Fruit fly (Drosophila melanogaster): ENCODE data around the gene Usp10.

Usp10 gene

DNA sequence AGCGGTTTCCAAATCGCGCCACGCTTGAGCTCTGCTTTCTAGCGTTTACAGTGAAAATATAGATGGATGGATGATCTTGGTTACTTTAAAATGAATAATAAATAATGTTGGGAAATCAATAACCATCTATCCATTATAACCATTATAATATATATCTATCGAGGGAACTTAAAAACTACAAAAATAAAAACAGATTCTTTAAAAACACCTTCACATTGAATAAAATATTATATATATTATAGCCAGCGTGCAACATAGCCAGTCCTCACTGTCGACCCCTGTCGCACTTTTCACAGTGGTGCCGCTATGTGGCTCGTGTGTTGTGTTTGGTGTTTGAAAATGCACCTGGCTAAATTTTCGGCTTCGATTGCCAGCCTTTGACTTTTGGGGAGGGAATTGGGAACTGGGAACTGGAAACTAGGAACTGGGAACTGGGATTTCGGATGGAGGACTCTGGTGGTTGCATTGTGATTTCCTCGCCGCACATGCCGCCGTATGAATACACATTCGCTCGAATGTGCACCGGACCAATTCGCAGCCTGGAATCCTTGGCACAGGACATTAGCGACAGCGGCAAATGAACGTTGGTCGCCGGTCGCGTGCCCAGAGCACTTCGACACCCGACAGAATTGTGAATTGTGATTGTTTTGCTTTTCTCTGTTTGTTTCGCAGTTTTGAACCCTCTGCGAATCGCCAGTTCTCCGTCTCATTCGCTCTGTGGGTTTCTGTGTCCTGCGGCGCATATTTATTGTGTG lies 33.5 kb downstream of the Usp10 start:
- no peak for TF ChIP-seq CG12605 (GFP tag; IDR thresholded peaks at IDR 0.05)
- TF ChIP-seq CG8159 (tag; optimal IDR thresholded peaks at IDR 0.05), result peak; percentile 36
- TF ChIP-seq gl (tag; optimal IDR thresholded peaks at IDR 0.05), result no peak
- TF ChIP-seq CG15710 (tag; optimal IDR thresholded peaks at IDR 0.05), result peak; percentile 16
- TF ChIP-seq Snoo (tag; optimal IDR thresholded peaks at IDR 0.05), result peak; percentile 1
- no peak for TF ChIP-seq EcR (GFP tag; optimal IDR thresholded peaks at IDR 0.05)

DNA sequence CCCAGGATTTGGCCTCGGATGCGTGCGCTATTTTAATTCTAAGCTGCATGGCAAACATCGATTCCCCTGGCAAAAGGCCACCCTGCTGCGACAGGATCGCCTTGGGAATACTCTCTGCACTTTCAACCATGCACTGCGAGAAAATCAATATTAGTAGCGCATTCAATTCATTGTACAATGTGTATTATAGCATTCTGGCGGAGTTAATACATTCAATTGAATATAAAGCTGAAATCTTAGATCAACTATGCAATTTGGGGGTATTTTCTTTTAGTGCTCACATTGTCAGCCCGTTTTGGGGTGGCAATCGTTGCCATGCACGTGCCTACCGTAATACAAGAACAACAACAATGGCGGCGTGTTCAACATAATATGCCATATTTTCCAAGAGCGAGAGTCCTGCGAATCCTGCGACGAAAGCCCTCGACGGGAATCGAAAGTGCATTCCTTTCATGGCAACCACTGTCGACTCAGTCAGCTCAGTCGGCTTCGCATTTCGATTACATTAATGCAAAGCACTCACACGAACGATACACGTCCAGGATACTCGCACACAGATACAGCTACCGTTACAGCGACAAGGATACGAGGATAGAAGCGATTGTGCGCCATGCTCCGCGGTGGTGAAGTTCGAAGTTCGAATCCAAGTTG lies 36.1 kb downstream of the Usp10 start:
- TF ChIP-seq CG32121 (GFP tag; IDR thresholded peaks at IDR 0.05), result no peak
- no peak for TF ChIP-seq Ets98B (GFP tag; IDR thresholded peaks at IDR 0.05)
- TF ChIP-seq Pif1A (GFP tag; optimal IDR thresholded peaks at IDR 0.05), result peak; percentile 21
- no peak for TF ChIP-seq CG13204 (GFP tag; optimal IDR thresholded peaks at IDR 0.05)
- TF ChIP-seq CG34367 (tag; optimal IDR thresholded peaks at IDR 0.05), result peak; percentile 12
- TF ChIP-seq CG14655 (GFP tag; optimal IDR thresholded peaks at IDR 0.05), result peak; percentile 6
- peak; percentile 34 for TF ChIP-seq CG9948 (tag; optimal IDR thresholded peaks at IDR 0.05)
- 0 out of 3 replicates have a peak, but pooled peaks have one; percentile 20 for TF ChIP-seq fd96Ca (GFP tag; IDR thresholded peaks at IDR 0.05)
- peak; percentile 61 for TF ChIP-seq CG8159 (tag; optimal IDR thresholded peaks at IDR 0.05)
- no peak for TF ChIP-seq CG10348 (GFP tag; IDR thresholded peaks at IDR 0.05)
- TF ChIP-seq CG4496 (GFP tag; IDR thresholded peaks at IDR 0.05), result no peak
- peak; percentile 35 for TF ChIP-seq Snoo (tag; optimal IDR thresholded peaks at IDR 0.05)
- TF ChIP-seq D1 (tag; optimal IDR thresholded peaks at IDR 0.05), result no peak
- TF ChIP-seq CG8301 (tag; optimal IDR thresholded peaks at IDR 0.05), result no peak
- TF ChIP-seq CG17806 (tag; optimal IDR thresholded peaks at IDR 0.05), result peak; percentile 22
- no peak for TF ChIP-seq Pif1B (GFP tag; optimal IDR thresholded peaks at IDR 0.05)
- TF ChIP-seq rn (GFP tag; IDR thresholded peaks at IDR 0.05), result no peak
- peak; percentile 45 for TF ChIP-seq CG15710 (tag; optimal IDR thresholded peaks at IDR 0.05)

DNA sequence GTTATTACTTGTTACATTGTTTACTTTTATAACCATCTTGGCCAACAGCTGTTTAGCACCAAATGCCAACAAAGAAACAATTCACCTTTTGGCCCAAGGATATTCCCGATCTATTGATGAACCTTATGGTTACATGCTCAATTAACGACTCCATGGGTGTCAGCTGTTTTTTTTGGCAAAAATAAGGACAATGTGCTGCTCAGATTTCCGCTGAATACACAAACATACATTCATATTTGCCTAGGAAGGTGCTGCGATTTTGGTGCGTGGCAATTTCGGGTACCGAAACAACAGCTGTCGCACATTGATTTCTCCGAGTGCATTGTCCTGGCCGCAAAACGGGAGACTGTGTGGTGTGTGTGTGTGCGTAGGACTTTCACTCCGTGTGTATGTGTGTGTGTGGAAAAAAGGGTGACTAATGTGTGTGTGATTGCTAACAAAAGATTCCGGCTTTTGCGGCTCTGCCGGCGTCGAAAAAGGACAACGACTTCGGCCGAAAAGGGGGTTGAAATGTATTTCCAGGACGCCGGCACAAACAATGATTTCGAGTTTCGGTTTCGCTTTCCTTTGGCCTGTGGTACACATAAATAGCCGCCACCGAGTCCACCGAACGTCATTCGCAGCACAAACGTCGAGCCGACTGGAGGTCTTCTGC lies 36.9 kb downstream of the Usp10 start, which contains the start of gene nerfin-1:
TSS of gene nerfin-1 (plus strand) at position 605 of the 655 bp plus-strand sequence.
- TF ChIP-seq Snoo (tag; optimal IDR thresholded peaks at IDR 0.05) (no peak), rn (GFP tag; IDR thresholded peaks at IDR 0.05) (no peak), CG9948 (tag; optimal IDR thresholded peaks at IDR 0.05) (no peak), fd96Ca (GFP tag; IDR thresholded peaks at IDR 0.05) (no peak), CG4496 (GFP tag; IDR thresholded peaks at IDR 0.05) (no peak), CG8159 (tag; optimal IDR thresholded peaks at IDR 0.05) (peak; percentile 41), EcR (GFP tag; optimal IDR thresholded peaks at IDR 0.05) (peak; percentile 21), CG34367 (tag; optimal IDR thresholded peaks at IDR 0.05) (no peak)

DNA sequence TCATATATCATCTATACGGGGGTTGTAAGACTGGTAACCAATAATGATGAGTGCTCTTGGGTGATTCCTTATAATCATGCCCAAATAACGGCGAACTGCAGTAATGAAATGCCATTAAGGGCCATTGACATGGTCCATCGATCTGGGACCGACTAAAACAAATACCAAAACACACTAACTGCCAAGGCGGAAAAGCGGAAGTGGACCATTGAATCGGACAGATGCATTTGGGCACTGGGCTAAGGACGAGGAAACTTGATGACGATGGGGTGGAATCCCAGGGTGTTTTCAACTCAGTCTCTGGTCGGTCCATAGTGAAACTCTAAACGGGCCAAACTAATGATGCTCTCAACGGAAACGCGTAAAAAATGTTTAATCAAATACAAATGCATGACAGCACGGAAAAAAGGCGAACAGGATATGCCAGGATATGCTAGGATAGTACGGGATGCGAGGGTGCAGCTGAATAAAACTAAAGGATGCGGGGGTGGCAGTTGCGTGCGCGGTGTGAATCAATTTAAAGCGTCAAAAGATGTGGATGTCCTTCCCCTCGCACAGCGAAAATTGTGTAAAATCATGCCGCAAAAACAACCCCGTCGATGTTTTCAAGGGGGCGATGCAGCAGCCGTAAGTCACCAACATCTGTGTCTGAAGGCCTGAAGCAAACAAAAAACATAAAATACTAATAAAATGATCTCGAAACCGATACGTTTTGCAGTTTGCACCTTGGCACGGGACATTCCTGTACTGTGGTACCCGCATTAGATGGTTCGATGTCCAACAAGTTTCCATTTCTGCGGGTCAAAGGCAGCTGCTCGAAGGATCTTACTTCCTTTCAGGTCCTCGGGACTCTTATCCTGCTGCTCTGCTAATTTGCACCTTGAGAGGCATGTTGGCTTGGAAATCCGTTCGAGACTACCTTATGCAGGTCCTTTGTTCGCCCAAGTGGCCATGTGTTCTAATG lies 41.0 kb downstream of the Usp10 start:
- TF ChIP-seq rn (GFP tag; IDR thresholded peaks at IDR 0.05) (no peak), CG13204 (GFP tag; optimal IDR thresholded peaks at IDR 0.05) (no peak), Ets98B (GFP tag; IDR thresholded peaks at IDR 0.05) (no peak), CG12605 (GFP tag; IDR thresholded peaks at IDR 0.05) (no peak), CG15710 (tag; optimal IDR thresholded peaks at IDR 0.05) (no peak), Pif1B (GFP tag; optimal IDR thresholded peaks at IDR 0.05) (no peak), fd96Ca (GFP tag; IDR thresholded peaks at IDR 0.05) (no peak), CG14655 (GFP tag; optimal IDR thresholded peaks at IDR 0.05) (no peak), CG8159 (tag; optimal IDR thresholded peaks at IDR 0.05) (no peak)

DNA sequence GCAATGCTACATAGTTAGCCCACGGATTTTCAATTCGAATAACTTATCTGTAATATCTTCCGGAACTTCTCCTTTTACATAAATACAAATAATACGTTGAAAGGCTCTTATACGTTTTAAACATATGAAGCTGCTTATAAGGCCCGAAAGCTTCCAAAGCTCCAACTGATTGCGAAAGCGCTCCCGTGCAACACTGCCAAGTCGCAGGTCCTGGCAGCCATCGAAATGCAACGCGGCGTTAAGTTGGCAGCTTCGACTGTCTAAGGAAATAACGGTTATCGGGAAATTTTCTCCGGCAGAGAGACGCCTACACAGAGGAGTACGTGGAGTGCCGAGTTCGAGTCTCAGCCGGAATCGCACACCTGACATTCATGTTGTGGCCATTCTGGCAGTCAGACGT lies 42.0 kb downstream of the Usp10 start, which contains the start of gene Glut1:
TSS of gene Glut1 (plus strand) at position 393 of the 400 bp plus-strand sequence.
- TF ChIP-seq CG9948 (tag; optimal IDR thresholded peaks at IDR 0.05) (no peak), CG8159 (tag; optimal IDR thresholded peaks at IDR 0.05) (no peak), CG32121 (GFP tag; IDR thresholded peaks at IDR 0.05) (no peak), rn (GFP tag; IDR thresholded peaks at IDR 0.05) (no peak), CG12605 (GFP tag; IDR thresholded peaks at IDR 0.05) (no peak), fd96Ca (GFP tag; IDR thresholded peaks at IDR 0.05) (no peak), CG17806 (tag; optimal IDR thresholded peaks at IDR 0.05) (no peak), CG15710 (tag; optimal IDR thresholded peaks at IDR 0.05) (no peak), gl (tag; optimal IDR thresholded peaks at IDR 0.05) (no peak), Pif1B (GFP tag; optimal IDR thresholded peaks at IDR 0.05) (no peak), CG14655 (GFP tag; optimal IDR thresholded peaks at IDR 0.05) (no peak), CG4496 (GFP tag; IDR thresholded peaks at IDR 0.05) (no peak), CG34367 (tag; optimal IDR thresholded peaks at IDR 0.05) (no peak)

Data from whole organism, pupa.